Worm (Caenorhabditis elegans) whole organism, L4 larva: ENCODE data around the gene M01E10.3.

Source experiments
- F26F4.8 ChIP-seq: fragments of 200-800 bp; sonication (Bioruptor generic); conservative IDR thresholded peaks from 2 replicates; pipeline ENCODE4 v1.3.6; 2022; ENCODE audit warnings: missing genetic modification characterization, missing compliant biosample characterization
- F44E2.7 ChIP-seq: fragments of 200-800 bp; sonication (Bioruptor generic); IDR thresholded peaks from 2 replicates; pipeline ENCODE4 v2.1.2; 2022; ENCODE audit warnings: missing genetic modification characterization, missing compliant biosample characterization
- F49E8.2 ChIP-seq: sonication (generic microtip); optimal IDR thresholded peaks from 2 replicates; lab custom pipeline; 2016; ENCODE audit warnings: missing compliant biosample characterization, mild to moderate bottlenecking, missing genetic modification characterization, borderline replicate concordance
- R02D3.7 ChIP-seq: fragments of 150-350 bp; sonication (generic microtip); optimal IDR thresholded peaks from 3 replicates; lab custom pipeline; 2014; ENCODE audit warnings: missing biosample characterization, missing genetic modification characterization
- T20F7.1 ChIP-seq: fragments of 200-800 bp; sonication (Bioruptor generic); optimal IDR thresholded peaks from 2 replicates; lab custom pipeline; 2018; ENCODE audit warnings: mild to moderate bottlenecking, missing genetic modification characterization, missing compliant biosample characterization
- T26A8.4 ChIP-seq: fragments of 200-800 bp; sonication (Bioruptor generic); IDR thresholded peaks from 2 replicates; pipeline ENCODE4 v1.3.6; 2022; ENCODE audit warnings: missing genetic modification characterization, missing compliant biosample characterization
- Y105C5A.15 ChIP-seq: fragments of 200-800 bp; sonication (Bioruptor generic); IDR thresholded peaks from 2 replicates; pipeline ENCODE4 v1.3.6; 2022; ENCODE audit warnings: missing genetic modification characterization, missing compliant biosample characterization
- Y75B8A.6 ChIP-seq: fragments of 200-800 bp; sonication (Bioruptor generic); IDR thresholded peaks from 2 replicates; pipeline ENCODE4 v1.3.6; 2022; ENCODE audit warnings: missing genetic modification reagents, missing genetic modification characterization, missing compliant biosample characterization
- ZK337.2 ChIP-seq: fragments of 200-800 bp; sonication (Bioruptor generic); IDR thresholded peaks from 2 replicates; pipeline ENCODE4 v1.3.6; 2022; ENCODE audit warnings: missing genetic modification reagents, missing genetic modification characterization, missing compliant biosample characterization
- ZK546.5 ChIP-seq, 2 experiments: sonication (generic microtip); optimal IDR thresholded peaks; 2 replicates each; lab custom pipeline; 2017; ENCODE audit warnings: missing biosample characterization in 2 of 2, missing genetic modification characterization in 2 of 2
- aha-1 ChIP-seq: fragments of 150-350 bp; peaks from one replicate; lab custom pipeline; 2014; ENCODE audit warnings: missing biosample characterization, missing genetic modification characterization
- aly-2 ChIP-seq: sonication (generic microtip); optimal IDR thresholded peaks from 2 replicates; lab custom pipeline; 2018; ENCODE audit warnings: missing biosample characterization, missing genetic modification characterization
- attf-4 ChIP-seq: sonication (generic microtip); optimal IDR thresholded peaks from 3 replicates; lab custom pipeline; 2017; ENCODE audit warnings: missing biosample characterization, missing genetic modification characterization
- ceh-44 ChIP-seq: fragments of 200-800 bp; sonication (Bioruptor generic); IDR thresholded peaks from 2 replicates; pipeline ENCODE4 v1.3.6; 2022; ENCODE audit warnings: missing genetic modification reagents, missing genetic modification characterization, missing compliant biosample characterization
- cey-2 ChIP-seq: sonication (generic microtip); optimal IDR thresholded peaks from 3 replicates; lab custom pipeline; 2017; ENCODE audit warnings: missing genetic modification characterization, mild to moderate bottlenecking, missing compliant biosample characterization, antibody characterized with exemption, borderline replicate concordance; ENCODE audit not compliant: insufficient read depth
- ctbp-1 ChIP-seq: fragments of 200-800 bp; sonication (Bioruptor generic); IDR thresholded peaks from 2 replicates; pipeline ENCODE4 v1.3.6; 2022; ENCODE audit warnings: missing genetic modification reagents, missing genetic modification characterization, missing compliant biosample characterization
- daf-19 ChIP-seq: fragments of 200-800 bp; sonication (Bioruptor generic); conservative IDR thresholded peaks from 2 replicates; pipeline ENCODE4 v1.3.6; 2022; ENCODE audit warnings: missing genetic modification characterization, missing compliant biosample characterization
- daf-8 ChIP-seq: fragments of 200-800 bp; sonication (Bioruptor generic); IDR thresholded peaks from 2 replicates; pipeline ENCODE4 v1.3.6; 2022; ENCODE audit warnings: missing genetic modification characterization, missing compliant biosample characterization
- dpl-1 ChIP-seq: fragments of 150-350 bp; optimal IDR thresholded peaks from 2 replicates; lab custom pipeline; 2014; ENCODE audit warnings: missing biosample characterization, missing genetic modification reagents, missing genetic modification characterization
- duxl-1 ChIP-seq: sonication (generic microtip); optimal IDR thresholded peaks from 2 replicates; lab custom pipeline; 2016; ENCODE audit warnings: mild to moderate bottlenecking, missing genetic modification characterization, moderate library complexity, missing compliant biosample characterization; ENCODE audit not compliant: poor library complexity
- dve-1 ChIP-seq: sonication (generic microtip); optimal IDR thresholded peaks from 2 replicates; lab custom pipeline; 2017; ENCODE audit warnings: antibody characterized with exemption, mild to moderate bottlenecking, missing genetic modification characterization, missing compliant biosample characterization; ENCODE audit not compliant: insufficient read depth
- egl-27 ChIP-seq: sonication (generic microtip); optimal IDR thresholded peaks from 3 replicates; lab custom pipeline; 2017; ENCODE audit warnings: missing biosample characterization, missing genetic modification reagents, missing genetic modification characterization
- hlh-30 ChIP-seq: sonication (generic microtip); optimal IDR thresholded peaks from 2 replicates; lab custom pipeline; 2017; ENCODE audit warnings: antibody characterized with exemption, mild to moderate bottlenecking, missing genetic modification characterization, missing compliant biosample characterization; ENCODE audit not compliant: insufficient read depth
- jun-1 ChIP-seq: fragments of 150-350 bp; optimal IDR thresholded peaks from 2 replicates; lab custom pipeline; 2014; ENCODE audit warnings: missing biosample characterization, missing genetic modification reagents, missing genetic modification characterization
- lim-7 ChIP-seq: fragments of 200-800 bp; sonication (Bioruptor generic); IDR thresholded peaks from 2 replicates; pipeline ENCODE4 v1.3.6; 2022; ENCODE audit warnings: missing genetic modification characterization, missing compliant biosample characterization
- lin-13 ChIP-seq: fragments of 150-350 bp; optimal IDR thresholded peaks from 2 replicates; lab custom pipeline; 2014; ENCODE audit warnings: missing biosample characterization, missing genetic modification reagents, missing genetic modification characterization
- lin-38 ChIP-seq: fragments of 200-800 bp; sonication (Bioruptor generic); IDR thresholded peaks from 2 replicates; pipeline ENCODE4 v1.3.6; 2022; ENCODE audit warnings: missing genetic modification reagents, missing genetic modification characterization, missing compliant biosample characterization
- madf-5 ChIP-seq, 2 experiments: fragments of 200-800 bp; sonication (Bioruptor generic); IDR thresholded peaks; 2 replicates each; pipeline ENCODE4 v1.3.6; 2022; ENCODE audit warnings: missing compliant biosample characterization in 2 of 2, missing genetic modification characterization in 2 of 2
- madf-9 ChIP-seq: fragments of 200-800 bp; sonication (Bioruptor generic); conservative IDR thresholded peaks from 2 replicates; pipeline ENCODE4 v1.3.6; 2022; ENCODE audit warnings: missing genetic modification reagents, missing genetic modification characterization, missing compliant biosample characterization
- mxl-2 ChIP-seq: fragments of 200-800 bp; sonication (Bioruptor generic); conservative IDR thresholded peaks from 2 replicates; pipeline ENCODE4 v1.3.6; 2022; ENCODE audit warnings: missing genetic modification reagents, missing genetic modification characterization, missing compliant biosample characterization
- mxl-3 ChIP-seq: fragments of 200-800 bp; sonication (Bioruptor generic); optimal IDR thresholded peaks from 2 replicates; lab custom pipeline; 2018; ENCODE audit warnings: mild to moderate bottlenecking, missing genetic modification characterization, missing compliant biosample characterization
- nhr-10 ChIP-seq: fragments of 150-350 bp; optimal IDR thresholded peaks from 2 replicates; lab custom pipeline; 2014; ENCODE audit warnings: missing biosample characterization, missing genetic modification characterization
- nhr-11 ChIP-seq: fragments of 150-350 bp; optimal IDR thresholded peaks from 2 replicates; lab custom pipeline; 2014; ENCODE audit warnings: missing biosample characterization, missing genetic modification characterization
- nhr-111 ChIP-seq: fragments of 200-800 bp; sonication (Bioruptor generic); optimal IDR thresholded peaks from 2 replicates; lab custom pipeline; 2018; ENCODE audit warnings: mild to moderate bottlenecking, missing genetic modification characterization, missing compliant biosample characterization
- nhr-237 ChIP-seq: sonication (generic microtip); optimal IDR thresholded peaks from 2 replicates; lab custom pipeline; 2017; ENCODE audit warnings: missing biosample characterization, missing genetic modification characterization
- nhr-28 ChIP-seq: fragments of 150-350 bp; optimal IDR thresholded peaks from 2 replicates; lab custom pipeline; 2014; ENCODE audit warnings: missing biosample characterization, missing genetic modification characterization
- nhr-41 ChIP-seq: fragments of 200-800 bp; sonication (Bioruptor generic); IDR thresholded peaks from 2 replicates; pipeline ENCODE4 v1.3.6; 2022; ENCODE audit warnings: missing genetic modification reagents, missing genetic modification characterization, missing compliant biosample characterization
- nhr-48 ChIP-seq: sonication (generic microtip); optimal IDR thresholded peaks from 2 replicates; lab custom pipeline; 2016; ENCODE audit warnings: mild to moderate bottlenecking, missing genetic modification characterization, missing compliant biosample characterization
- nhr-6 ChIP-seq: fragments of 150-350 bp; optimal IDR thresholded peaks from 2 replicates; lab custom pipeline; 2014; ENCODE audit warnings: missing biosample characterization, missing genetic modification characterization
- nhr-76 ChIP-seq: fragments of 150-350 bp; optimal IDR thresholded peaks from 2 replicates; lab custom pipeline; 2014; ENCODE audit warnings: missing biosample characterization, missing genetic modification characterization
- nhr-77 ChIP-seq: fragments of 150-350 bp; optimal IDR thresholded peaks from 2 replicates; lab custom pipeline; 2014; ENCODE audit warnings: missing biosample characterization, missing genetic modification characterization
- php-3 ChIP-seq: fragments of 200-800 bp; sonication (Bioruptor generic); IDR thresholded peaks from 2 replicates; pipeline ENCODE4 v1.3.6; 2022; ENCODE audit warnings: missing genetic modification reagents, missing genetic modification characterization, missing compliant biosample characterization
- pqm-1 ChIP-seq: sonication (generic microtip); optimal IDR thresholded peaks from 2 replicates; lab custom pipeline; 2017; ENCODE audit warnings: missing biosample characterization, missing genetic modification characterization
- rbr-2 ChIP-seq: sonication (generic microtip); optimal IDR thresholded peaks from 2 replicates; lab custom pipeline; 2016; ENCODE audit warnings: missing genotype, missing genetic modification characterization, missing compliant biosample characterization
- sdz-12 ChIP-seq: fragments of 200-800 bp; sonication (Bioruptor generic); optimal IDR thresholded peaks from 2 replicates; lab custom pipeline; 2018; ENCODE audit warnings: mild to moderate bottlenecking, missing genetic modification characterization, missing compliant biosample characterization
- set-16 ChIP-seq: fragments of 200-800 bp; sonication (Bioruptor generic); IDR thresholded peaks from 2 replicates; pipeline ENCODE4 v1.3.6; 2022; ENCODE audit warnings: missing genetic modification reagents, missing genetic modification characterization, missing compliant biosample characterization
- spr-1 ChIP-seq: sonication (generic microtip); optimal IDR thresholded peaks from 2 replicates; lab custom pipeline; 2016; ENCODE audit warnings: mild to moderate bottlenecking, missing genetic modification characterization, missing compliant biosample characterization
- vab-7 ChIP-seq: fragments of 200-800 bp; sonication (Bioruptor generic); IDR thresholded peaks from 2 replicates; pipeline ENCODE4 v1.3.6; 2022; ENCODE audit warnings: missing genetic modification reagents, missing genetic modification characterization, missing compliant biosample characterization
- zip-11 ChIP-seq: fragments of 200-800 bp; sonication (Bioruptor generic); IDR thresholded peaks from 2 replicates; pipeline ENCODE4 v1.3.6; 2022; ENCODE audit warnings: missing genetic modification characterization, missing compliant biosample characterization
- ztf-7 ChIP-seq: fragments of 150-350 bp; optimal IDR thresholded peaks from 2 replicates; lab custom pipeline; 2014; ENCODE audit warnings: missing biosample characterization, missing genetic modification characterization

Gene M01E10.3

DNA sequence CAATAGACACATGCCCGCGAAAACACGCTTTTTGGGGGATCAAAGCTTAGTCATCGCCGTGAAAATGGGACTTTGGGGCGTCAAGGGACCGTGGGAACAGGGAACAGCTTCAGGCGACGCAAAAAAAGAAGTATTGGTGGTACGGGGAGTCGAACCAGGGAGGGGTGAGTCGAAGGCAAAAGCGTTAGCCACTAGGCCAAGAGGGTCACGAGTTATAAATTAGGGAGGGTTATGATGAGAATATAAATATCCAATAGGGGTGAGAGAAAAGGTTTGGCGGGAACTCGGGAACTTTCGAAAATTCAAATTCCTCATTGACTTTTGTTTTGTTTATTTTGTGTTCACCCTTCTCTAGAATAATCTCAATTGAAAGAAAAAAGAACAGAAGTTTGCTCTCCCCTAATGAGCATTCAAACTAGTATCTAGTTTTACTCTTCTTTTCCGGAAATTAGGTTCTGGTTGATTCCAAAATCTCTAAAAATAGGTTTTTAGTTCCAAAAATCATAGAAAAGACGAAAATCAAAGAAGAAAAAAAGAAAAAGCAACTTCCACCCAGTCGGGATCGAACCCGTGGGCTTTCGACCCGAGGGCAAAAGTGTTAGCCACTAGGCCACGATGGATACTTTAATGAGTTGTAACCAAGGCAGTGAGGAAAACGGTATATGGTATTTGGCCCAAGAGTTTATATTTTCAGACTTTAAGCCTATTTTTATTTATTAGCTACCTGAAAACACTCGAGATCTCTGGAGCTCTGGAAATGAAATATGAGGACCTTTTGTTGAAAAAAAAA lies 23.0 kb downstream of the M01E10.3 start (continued):
- TF ChIP-seq Y75B8A.6 (GFP tag; lab: Robert Waterston, UW) (peak; percentile 58; the same call in 1 of the 2 replicates), nhr-111 (GFP tag; lab: Kevin White, UChicago) (no peak), duxl-1 (tag; lab: Kevin White, UChicago) (peak; percentile 62), rbr-2 (tag; lab: Kevin White, UChicago) (peak; percentile 3), nhr-6 (no peak), daf-8 (GFP tag; lab: Robert Waterston, UW) (no peak), dve-1 (tag; lab: Kevin White, UChicago) (no peak), jun-1 (tag; lab: Kevin White, UChicago) (no peak), lin-13 (GFP tag; lab: Kevin White, UChicago) (peak; percentile 68), pqm-1 (no peak), php-3 (GFP tag; lab: Robert Waterston, UW) (0 out of 2 replicates have a peak, but pooled peaks have one; percentile 41), nhr-11 (tag; lab: Kevin White, UChicago) (no peak), T20F7.1 (no peak), nhr-48 (no peak), spr-1 (tag; lab: Kevin White, UChicago) (no peak), F26F4.8 (peak; percentile 91), F49E8.2 (tag; lab: Kevin White, UChicago) (no peak), attf-4 (tag; lab: Kevin White, UChicago) (no peak), vab-7 (GFP tag; lab: Robert Waterston, UW) (peak; percentile 80), Y105C5A.15 (GFP tag; lab: Robert Waterston, UW) (peak; percentile 80), T26A8.4 (GFP tag; lab: Robert Waterston, UW) (no peak), nhr-237 (no peak), set-16 (GFP tag; lab: Robert Waterston, UW) (0 out of 2 replicates have a peak, but pooled peaks have one; percentile 13), nhr-41 (GFP tag; lab: Robert Waterston, UW) (peak; percentile 63; the same call in 1 of the 2 replicates), egl-27 (tag; lab: Kevin White, UChicago) (no peak), ZK546.5 (tag; optimal IDR thresholded peaks at IDR 0.05; lab: Kevin White, UChicago) (no peak), hlh-30 (tag; lab: Kevin White, UChicago) (peak; percentile 1), madf-9 (GFP tag; lab: Robert Waterston, UW) (peak; percentile 65), cey-2 (tag; lab: Kevin White, UChicago) (no peak), nhr-28 (tag; lab: Kevin White, UChicago) (no peak), zip-11 (GFP tag; lab: Robert Waterston, UW) (no peak), nhr-76 (tag; lab: Kevin White, UChicago) (no peak), ctbp-1 (GFP tag; lab: Robert Waterston, UW) (peak; percentile 42), lin-38 (peak; percentile 78), aha-1 (tag; lab: Kevin White, UChicago) (peak; percentile 88), ZK337.2 (GFP tag; lab: Robert Waterston, UW) (0 out of 2 replicates have a peak, but pooled peaks have one; percentile 24), mxl-3 (GFP tag; lab: Kevin White, UChicago) (no peak), madf-5 (GFP tag; IDR thresholded peaks at IDR 0.05; lab: Robert Waterston, UW) (peak; percentile 48 to 87; a peak in 2 of 4 replicates), ceh-44 (GFP tag; lab: Robert Waterston, UW) (peak; percentile 56; the same call in 1 of the 2 replicates), dpl-1 (no peak), sdz-12 (GFP tag; lab: Kevin White, UChicago) (no peak), mxl-2 (no peak), F44E2.7 (GFP tag; lab: Robert Waterston, UW) (peak; percentile 82), nhr-77 (no peak), ztf-7 (tag; lab: Kevin White, UChicago) (no peak), daf-19 (GFP tag; lab: Robert Waterston, UW) (no peak), aly-2 (tag; lab: Kevin White, UChicago) (no peak), nhr-10 (tag; lab: Kevin White, UChicago) (no peak), R02D3.7 (tag; lab: Kevin White, UChicago) (no peak), lim-7 (peak; percentile 88)
